Fruit fly (Drosophila melanogaster): ENCODE results near the gene CG14930.

dm6 chr2L:11504896-11505569 is 16.1 kb downstream of the CG14930 start:
- TF ChIP-seq usp (GFP tag; optimal IDR thresholded peaks at IDR 0.05) (no peak), Mio (GFP tag; optimal IDR thresholded peaks at IDR 0.05) (no peak)

All from whole organism, wandering third instar larva.